Worm (Caenorhabditis elegans) whole organism, mixed stage, embryonic: ENCODE measurements around the gene F28G4.3.

Experiments used
- M03D4.4 ChIP-seq: sonication (generic microtip); optimal IDR thresholded peaks from 2 replicates; lab custom pipeline; 2017; ENCODE audit warnings: mild to moderate bottlenecking, missing genetic modification characterization, missing compliant biosample characterization
- blmp-1 ChIP-seq: fragments of 150-350 bp; optimal IDR thresholded peaks from 2 replicates; lab custom pipeline; 2014; ENCODE audit warnings: missing biosample characterization, missing genetic modification characterization
- ceh-39 ChIP-seq: fragments of 150-350 bp; optimal IDR thresholded peaks from 2 replicates; lab custom pipeline; 2014; ENCODE audit warnings: missing biosample characterization, missing genetic modification characterization
- ceh-83 ChIP-seq: fragments of 200-800 bp; sonication (Bioruptor generic); optimal IDR thresholded peaks from 2 replicates; lab custom pipeline; 2018; ENCODE audit warnings: mild to moderate bottlenecking, missing genetic modification characterization, missing compliant biosample characterization
- ces-1 ChIP-seq: fragments of 150-350 bp; optimal IDR thresholded peaks from 2 replicates; lab custom pipeline; 2014; ENCODE audit warnings: missing biosample characterization, missing genetic modification reagents, missing genetic modification characterization
- cnd-1 ChIP-seq: fragments of 200-800 bp; sonication (Bioruptor generic); optimal IDR thresholded peaks from 2 replicates; lab custom pipeline; 2018; ENCODE audit warnings: mild to moderate bottlenecking, missing genetic modification characterization, missing compliant biosample characterization
- drap-1 ChIP-seq: fragments of 200-800 bp; sonication (Bioruptor generic); optimal IDR thresholded peaks from 3 replicates; lab custom pipeline; 2018; ENCODE audit warnings: mild to moderate bottlenecking, missing genetic modification characterization, missing compliant biosample characterization
- elt-1 ChIP-seq: sonication (generic microtip); optimal IDR thresholded peaks from 2 replicates; lab custom pipeline; 2017; ENCODE audit warnings: missing genetic modification characterization, mild to moderate bottlenecking, missing compliant biosample characterization, antibody characterized with exemption, moderate library complexity, borderline replicate concordance; ENCODE audit not compliant: insufficient read depth
- elt-3 ChIP-seq: fragments of 150-350 bp; optimal IDR thresholded peaks from 2 replicates; lab custom pipeline; 2014; ENCODE audit warnings: missing biosample characterization, missing genetic modification characterization
- flh-1 ChIP-seq: fragments of 200-800 bp; sonication (Bioruptor generic); optimal IDR thresholded peaks from 2 replicates; lab custom pipeline; 2018; ENCODE audit warnings: mild to moderate bottlenecking, missing genetic modification characterization, moderate library complexity, missing compliant biosample characterization
- ham-2 ChIP-seq: fragments of 200-800 bp; sonication (Bioruptor generic); optimal IDR thresholded peaks from 2 replicates; lab custom pipeline; 2018; ENCODE audit warnings: mild to moderate bottlenecking, missing genetic modification characterization, missing compliant biosample characterization
- hlh-1 ChIP-seq: fragments of 150-350 bp; optimal IDR thresholded peaks from 2 replicates; lab custom pipeline; 2014; ENCODE audit warnings: missing biosample characterization, missing genetic modification reagents, missing genetic modification characterization
- lin-32 ChIP-seq: fragments of 200-800 bp; sonication (Bioruptor generic); optimal IDR thresholded peaks from 2 replicates; lab custom pipeline; 2018; ENCODE audit warnings: mild to moderate bottlenecking, missing genetic modification characterization, missing compliant biosample characterization
- lsy-2 ChIP-seq: fragments of 150-350 bp; optimal IDR thresholded peaks from 2 replicates; lab custom pipeline; 2014; ENCODE audit warnings: missing biosample characterization, missing genetic modification characterization
- mep-1 ChIP-seq: fragments of 150-350 bp; optimal IDR thresholded peaks from 2 replicates; lab custom pipeline; 2017; ENCODE audit warnings: missing biosample characterization, missing genetic modification reagents, missing genetic modification characterization, inconsistent platforms
- mls-2 ChIP-seq: sonication (generic microtip); optimal IDR thresholded peaks from 2 replicates; lab custom pipeline; 2016; ENCODE audit warnings: mild to moderate bottlenecking, missing genetic modification characterization, moderate library complexity, missing compliant biosample characterization
- nhr-12 ChIP-seq: fragments of 150-350 bp; optimal IDR thresholded peaks from 2 replicates; lab custom pipeline; 2014; ENCODE audit warnings: missing biosample characterization, missing genetic modification characterization
- nhr-2 ChIP-seq: fragments of 150-350 bp; optimal IDR thresholded peaks from 2 replicates; lab custom pipeline; 2014; ENCODE audit warnings: missing biosample characterization, missing genetic modification characterization
- nhr-28 ChIP-seq: fragments of 150-350 bp; optimal IDR thresholded peaks from 2 replicates; lab custom pipeline; 2014; ENCODE audit warnings: missing biosample characterization, missing genetic modification characterization
- nhr-76 ChIP-seq: sonication (generic microtip); optimal IDR thresholded peaks from 2 replicates; lab custom pipeline; 2017; ENCODE audit warnings: missing biosample characterization, missing genetic modification characterization
- sem-2 ChIP-seq: fragments of 200-800 bp; sonication (Bioruptor generic); optimal IDR thresholded peaks from 2 replicates; lab custom pipeline; 2018; ENCODE audit warnings: mild to moderate bottlenecking, missing genetic modification characterization, missing compliant biosample characterization
- snpc-4 ChIP-seq: fragments of 150-350 bp; optimal IDR thresholded peaks from 2 replicates; lab custom pipeline; 2014; ENCODE audit warnings: missing biosample characterization, missing genetic modification characterization
- tbx-8 ChIP-seq: fragments of 200-800 bp; sonication (Bioruptor generic); optimal IDR thresholded peaks from 2 replicates; lab custom pipeline; 2018; ENCODE audit warnings: mild to moderate bottlenecking, missing genetic modification characterization, moderate library complexity, missing compliant biosample characterization
- unc-120 ChIP-seq: sonication (generic microtip); optimal IDR thresholded peaks from 2 replicates; lab custom pipeline; 2017; ENCODE audit warnings: missing genetic modification characterization, missing compliant biosample characterization; ENCODE audit not compliant: poor library complexity, severe bottlenecking
- unc-39 ChIP-seq: fragments of 150-350 bp; optimal IDR thresholded peaks from 2 replicates; lab custom pipeline; 2014; ENCODE audit warnings: missing biosample characterization, missing genetic modification characterization
- unc-62 ChIP-seq: fragments of 150-350 bp; optimal IDR thresholded peaks from 2 replicates; lab custom pipeline; 2014; ENCODE audit warnings: missing biosample characterization, missing genetic modification reagents, missing genetic modification characterization
- ztf-11 ChIP-seq: fragments of 150-350 bp; optimal IDR thresholded peaks from 2 replicates; lab custom pipeline; 2014; ENCODE audit warnings: missing biosample characterization, missing genetic modification characterization

Gene F28G4.3

ce11 chrV:16282147-16282546, 5.4 kb downstream of the F28G4.3 start, which contains the start of gene F28G4.2:
TSS of gene F28G4.2 (minus strand) at chrV:16282321.
- TF ChIP-seq elt-1 (tag; lab: Kevin White, UChicago) (peak; percentile 63), blmp-1 (no peak)

ce11 chrV:16277918-16278317, 9.6 kb downstream of the F28G4.3 start, which contains the start of gene cyp-37B1:
TSS of gene cyp-37B1 (plus strand) at chrV:16278116.
- TF ChIP-seq drap-1 (no peak), mep-1 (tag; lab: Kevin White, UChicago) (no peak), tbx-8 (GFP tag; lab: Kevin White, UChicago) (no peak), nhr-76 (tag; lab: Kevin White, UChicago) (no peak), unc-39 (tag; lab: Kevin White, UChicago) (no peak), lin-32 (GFP tag; lab: Kevin White, UChicago) (no peak), nhr-28 (tag; lab: Kevin White, UChicago) (no peak), ceh-39 (tag; lab: Kevin White, UChicago) (no peak), hlh-1 (no peak)
- TF ChIP-seq, all 35 proteins: peak for 0

ce11 chrV:16275347-16275746, 12.2 kb downstream of the F28G4.3 start, which contains the start of gene pacl-1:
TSS of gene pacl-1 (minus strand) at chrV:16275447.
- TF ChIP-seq nhr-2: no peak
- no peak for TF ChIP-seq mls-2 (tag; lab: Kevin White, UChicago)
- TF ChIP-seq elt-1 (tag; lab: Kevin White, UChicago): no peak
- TF ChIP-seq snpc-4 (tag; lab: Kevin White, UChicago): no peak
- no peak for TF ChIP-seq lin-32 (GFP tag; lab: Kevin White, UChicago)
- TF ChIP-seq hlh-1: no peak
- no peak for TF ChIP-seq ceh-83 (GFP tag; lab: Kevin White, UChicago)

ce11 chrV:16271121-16271520, 16.4 kb downstream of the F28G4.3 start, which contains the start of gene T13F3.6:
TSS of gene T13F3.6 (minus strand) at chrV:16271221.
- TF ChIP-seq M03D4.4 (tag; lab: Kevin White, UChicago) (no peak), ces-1 (GFP tag; lab: Kevin White, UChicago) (no peak), ceh-83 (GFP tag; lab: Kevin White, UChicago) (no peak), mep-1 (tag; lab: Kevin White, UChicago) (no peak), drap-1 (no peak), elt-1 (tag; lab: Kevin White, UChicago) (no peak), nhr-28 (tag; lab: Kevin White, UChicago) (no peak), nhr-2 (no peak), mls-2 (tag; lab: Kevin White, UChicago) (no peak), ztf-11 (tag; lab: Kevin White, UChicago) (no peak), nhr-76 (tag; lab: Kevin White, UChicago) (no peak), unc-62 (GFP tag; lab: Kevin White, UChicago) (no peak), flh-1 (GFP tag; lab: Kevin White, UChicago) (no peak), unc-39 (tag; lab: Kevin White, UChicago) (no peak), cnd-1 (no peak)

- TF ChIP-seq unc-39 (tag; lab: Kevin White, UChicago) (no peak), hlh-1 (no peak), ceh-83 (GFP tag; lab: Kevin White, UChicago) (no peak), mep-1 (tag; lab: Kevin White, UChicago) (no peak), sem-2 (GFP tag; lab: Kevin White, UChicago) (no peak), tbx-8 (GFP tag; lab: Kevin White, UChicago) (no peak), ham-2 (no peak), nhr-12 (tag; lab: Kevin White, UChicago) (no peak), nhr-28 (tag; lab: Kevin White, UChicago) (no peak), flh-1 (GFP tag; lab: Kevin White, UChicago) (no peak)
- TF ChIP-seq, all 35 proteins: peak for 0
These were observed 18.0 kb downstream of the F28G4.3 start, which contains the start of the genes fbxa-2 and T13F3.8 for ce11 chrV:16269556-16269955. TSS of gene fbxa-2 (minus strand) at chrV:16269656. TSS of gene T13F3.8 (plus strand) at chrV:16269800.

- TF ChIP-seq flh-1 (GFP tag; lab: Kevin White, UChicago): no peak
- no peak for TF ChIP-seq elt-3 (tag; lab: Kevin White, UChicago)
- no peak for TF ChIP-seq tbx-8 (GFP tag; lab: Kevin White, UChicago)
- TF ChIP-seq unc-120 (tag; lab: Kevin White, UChicago): no peak
- no peak for TF ChIP-seq ceh-39 (tag; lab: Kevin White, UChicago)
- TF ChIP-seq lsy-2 (tag; lab: Kevin White, UChicago): no peak
- no peak for TF ChIP-seq snpc-4 (tag; lab: Kevin White, UChicago)
- TF ChIP-seq mls-2 (tag; lab: Kevin White, UChicago): no peak
These were observed 21.0 kb downstream of the F28G4.3 start, which contains the start of gene T13F3.4 for ce11 chrV:16266514-16266913. TSS of gene T13F3.4 (minus strand) at chrV:16266614.
